Worm (Caenorhabditis elegans): ENCODE data around the gene str-77.

ce11 chrV:17732516-17732915 lies 13.8 kb downstream of the str-77 start, which contains the start of gene twk-42:
- no peak for TF ChIP-seq klf-2 (GFP tag; conservative IDR thresholded peaks at IDR 0.05)
- TF ChIP-seq ztf-23 (GFP tag; IDR thresholded peaks at IDR 0.05) = no peak
- TF ChIP-seq flt-1 (GFP tag; IDR thresholded peaks at IDR 0.05) = no peak
- no peak for TF ChIP-seq T22C8.4 (GFP tag; IDR thresholded peaks at IDR 0.05)
- TF ChIP-seq ref-1 (GFP tag; conservative IDR thresholded peaks at IDR 0.05) = no peak
- TF ChIP-seq tab-1 (GFP tag; IDR thresholded peaks at IDR 0.05) = no peak
- TF ChIP-seq ztf-29 (GFP tag; IDR thresholded peaks at IDR 0.05) = no peak

Data from whole organism, midembryonic.